Worm (Caenorhabditis elegans): Measurements from ENCODE around the gene madf-11.

DNA sequence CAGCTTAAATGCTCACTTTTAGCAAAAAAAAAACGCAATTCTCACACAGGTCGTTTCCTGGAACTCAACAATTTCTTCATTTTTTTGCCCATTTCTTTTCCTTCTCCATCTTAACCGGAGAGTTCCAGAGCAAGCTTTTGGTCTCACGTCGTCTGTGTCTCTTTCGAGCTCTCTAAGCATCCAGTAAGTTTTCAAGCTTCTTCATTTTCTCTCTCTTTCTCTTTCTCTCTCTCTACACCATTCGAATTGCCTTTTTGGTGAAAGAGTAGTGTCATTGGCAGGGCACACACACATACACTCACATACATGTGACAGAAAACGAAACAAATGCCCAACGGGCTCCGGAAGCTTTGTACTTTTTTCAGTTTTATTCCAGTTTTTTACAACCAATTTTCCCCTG is 36.6 kb upstream of the madf-11 start:
- TF ChIP-seq W03F9.2 (tag; optimal IDR thresholded peaks at IDR 0.05): no peak
- no peak for TF ChIP-seq him-1 (tag; optimal IDR thresholded peaks at IDR 0.05)
